Fruit fly (Drosophila melanogaster): Measurements from ENCODE around the gene tal-2A.

The tal-2A gene

dm6 chr3R:13800430-13800848 lies 12.5 kb upstream of the tal-2A start (continued):
- TF ChIP-seq net (GFP tag; optimal IDR thresholded peaks at IDR 0.05) = peak; percentile 70
- TF ChIP-seq Sox102F (GFP tag; optimal IDR thresholded peaks at IDR 0.05) = peak; percentile 60
- TF ChIP-seq CG31627 (GFP tag; optimal IDR thresholded peaks at IDR 0.05) = peak; percentile 40
- peak; percentile 15 for TF ChIP-seq Sox15 (GFP tag; optimal IDR thresholded peaks at IDR 0.05)
- TF ChIP-seq CG7368 (GFP tag; optimal IDR thresholded peaks at IDR 0.05) = peak; percentile 53
- TF ChIP-seq spab (GFP tag; optimal IDR thresholded peaks at IDR 0.05) = peak; percentile 70
- TF ChIP-seq dsx (GFP tag; optimal IDR thresholded peaks at IDR 0.05; ENCODE audit: poor library complexity, severe bottlenecking) = no peak
- TF ChIP-seq CG1621 (tag; optimal IDR thresholded peaks at IDR 0.05) = peak; percentile 66
- TF ChIP-seq Gug (GFP tag; IDR thresholded peaks at IDR 0.05) = peak; percentile 84
- TF ChIP-seq svp (GFP tag) = peak; percentile 88
- peak; percentile 46 for TF ChIP-seq Ets96B (tag; optimal IDR thresholded peaks at IDR 0.05)
- peak; percentile 76 for TF ChIP-seq CG8632 (GFP tag; optimal IDR thresholded peaks at IDR 0.05)
- TF ChIP-seq Ets21C (GFP tag; optimal IDR thresholded peaks at IDR 0.05) = peak; percentile 10
- peak; percentile 50 for TF ChIP-seq cyc (GFP tag; optimal IDR thresholded peaks at IDR 0.05)
- peak; percentile 61 for TF ChIP-seq CG4318 (GFP tag; optimal IDR thresholded peaks at IDR 0.05)
- TF ChIP-seq CG11294 (GFP tag; IDR thresholded peaks at IDR 0.05) = peak; percentile 75
- peak; percentile 80 for TF ChIP-seq CG3919 (GFP tag; optimal IDR thresholded peaks at IDR 0.05)
- peak; percentile 93 for TF ChIP-seq Eip78C (GFP tag)
- TF ChIP-seq CG34406 (GFP tag; optimal IDR thresholded peaks at IDR 0.05) = peak; percentile 75
- peak; percentile 65 for TF ChIP-seq CG9139 (GFP tag; optimal IDR thresholded peaks at IDR 0.05)
- TF ChIP-seq CG10669 (GFP tag; optimal IDR thresholded peaks at IDR 0.05) = peak; percentile 65
- peak; percentile 8 for TF ChIP-seq CG6854 (GFP tag; optimal IDR thresholded peaks at IDR 0.05)
- peak; percentile 36 for TF ChIP-seq dac (GFP tag; optimal IDR thresholded peaks at IDR 0.05)

dm6 chr3R:13801184-13802056 lies 11.5 kb upstream of the tal-2A start:
- TF ChIP-seq CG10669 (GFP tag; optimal IDR thresholded peaks at IDR 0.05) (no peak), Eip78C (GFP tag) (no peak), salr (GFP tag; optimal IDR thresholded peaks at IDR 0.05) (no peak), Eip75B (GFP tag; optimal IDR thresholded peaks at IDR 0.05) (no peak), Ets21C (GFP tag; optimal IDR thresholded peaks at IDR 0.05) (no peak), CG6276 (GFP tag; optimal IDR thresholded peaks at IDR 0.05) (no peak), CG6792 (GFP tag; optimal IDR thresholded peaks at IDR 0.05) (no peak), ss (GFP tag; optimal IDR thresholded peaks at IDR 0.05) (no peak), Gug (GFP tag; IDR thresholded peaks at IDR 0.05) (no peak), Sox15 (GFP tag; optimal IDR thresholded peaks at IDR 0.05) (no peak), vri (GFP tag; optimal IDR thresholded peaks at IDR 0.05) (no peak)

- TF ChIP-seq svp (GFP tag) = peak; percentile 47
- TF ChIP-seq CG1621 (tag; optimal IDR thresholded peaks at IDR 0.05) = no peak
These were observed 10.7 kb upstream of the tal-2A start for dm6 chr3R:13802057-13802817.

- no peak for TF ChIP-seq CG3919 (GFP tag; optimal IDR thresholded peaks at IDR 0.05)
- no peak for TF ChIP-seq Smox (GFP tag; optimal IDR thresholded peaks at IDR 0.05)
- TF ChIP-seq CG10669 (GFP tag; optimal IDR thresholded peaks at IDR 0.05) = no peak
- no peak for TF ChIP-seq CG8319 (GFP tag; optimal IDR thresholded peaks at IDR 0.05)
- TF ChIP-seq Sox102F (GFP tag; optimal IDR thresholded peaks at IDR 0.05) = no peak
- TF ChIP-seq CG6792 (GFP tag; optimal IDR thresholded peaks at IDR 0.05) = no peak
- TF ChIP-seq Eip75B (GFP tag; optimal IDR thresholded peaks at IDR 0.05) = no peak
- no peak for TF ChIP-seq Eip93F (GFP tag; optimal IDR thresholded peaks at IDR 0.05)
- TF ChIP-seq Hr38 (GFP tag; optimal IDR thresholded peaks at IDR 0.05) = no peak
- no peak for TF ChIP-seq topi (GFP tag; optimal IDR thresholded peaks at IDR 0.05)
- no peak for TF ChIP-seq Sox15 (GFP tag; optimal IDR thresholded peaks at IDR 0.05)
- no peak for TF ChIP-seq CG10631 (GFP tag; optimal IDR thresholded peaks at IDR 0.05)
- no peak for TF ChIP-seq CG32006 (GFP tag; optimal IDR thresholded peaks at IDR 0.05)
- no peak for TF ChIP-seq ss (GFP tag; optimal IDR thresholded peaks at IDR 0.05)
- no peak for TF ChIP-seq CG8632 (GFP tag; optimal IDR thresholded peaks at IDR 0.05)
These were observed 9.6 kb upstream of the tal-2A start for dm6 chr3R:13803185-13803887.
